Worm (Caenorhabditis elegans) whole organism, L1 larva: Measurements from ENCODE around the gene C02E7.6.

Source experiments
- ceh-8 ChIP-seq: fragments of 200-800 bp; sonication (Bioruptor generic); optimal IDR thresholded peaks from 2 replicates; lab custom pipeline; 2018; ENCODE audit warnings: mild to moderate bottlenecking, missing genetic modification characterization, moderate library complexity, missing compliant biosample characterization
- ces-1 ChIP-seq: fragments of 150-350 bp; optimal IDR thresholded peaks from 2 replicates; lab custom pipeline; 2014; ENCODE audit warnings: missing biosample characterization, missing genetic modification reagents, missing genetic modification characterization
- egl-27 ChIP-seq, 2 experiments: fragments of 150-350 bp in 1 of 2; sonication (generic microtip); optimal IDR thresholded peaks; 3 replicates each; lab custom pipeline; 2017 to 2018; ENCODE audit warnings: missing biosample characterization in 2 of 2, missing genetic modification characterization in 2 of 2, missing genetic modification reagents in 2 of 2
- fkh-8 ChIP-seq: sonication (generic microtip); optimal IDR thresholded peaks from 2 replicates; lab custom pipeline; 2016; ENCODE audit warnings: mild to moderate bottlenecking, missing genetic modification characterization, missing compliant biosample characterization
- hpl-2 ChIP-seq: fragments of 150-350 bp; optimal IDR thresholded peaks from 2 replicates; lab custom pipeline; 2014; ENCODE audit warnings: missing biosample characterization, missing genetic modification reagents, missing genetic modification characterization
- lin-15B ChIP-seq: fragments of 150-350 bp; sonication (generic microtip); optimal IDR thresholded peaks from 3 replicates; lab custom pipeline; 2014; ENCODE audit warnings: missing biosample characterization, missing genetic modification characterization
- nhr-11 ChIP-seq: fragments of 150-350 bp; optimal IDR thresholded peaks from 2 replicates; lab custom pipeline; 2014; ENCODE audit warnings: missing biosample characterization, missing genetic modification characterization
- pax-3 ChIP-seq: fragments of 200-800 bp; sonication (Bioruptor generic); optimal IDR thresholded peaks from 2 replicates; lab custom pipeline; 2018; ENCODE audit warnings: mild to moderate bottlenecking, missing genetic modification characterization, moderate library complexity, missing compliant biosample characterization
- pqm-1 ChIP-seq: sonication (generic microtip); optimal IDR thresholded peaks from 3 replicates; lab custom pipeline; 2017; ENCODE audit warnings: missing biosample characterization, missing genetic modification characterization
- tbx-2 ChIP-seq: sonication (generic microtip); optimal IDR thresholded peaks from 2 replicates; lab custom pipeline; 2016; ENCODE audit warnings: missing genetic modification characterization, missing compliant biosample characterization
- unc-30 ChIP-seq: sonication (generic microtip); optimal IDR thresholded peaks from 2 replicates; lab custom pipeline; 2017; ENCODE audit warnings: missing biosample characterization, missing genetic modification characterization

DNA sequence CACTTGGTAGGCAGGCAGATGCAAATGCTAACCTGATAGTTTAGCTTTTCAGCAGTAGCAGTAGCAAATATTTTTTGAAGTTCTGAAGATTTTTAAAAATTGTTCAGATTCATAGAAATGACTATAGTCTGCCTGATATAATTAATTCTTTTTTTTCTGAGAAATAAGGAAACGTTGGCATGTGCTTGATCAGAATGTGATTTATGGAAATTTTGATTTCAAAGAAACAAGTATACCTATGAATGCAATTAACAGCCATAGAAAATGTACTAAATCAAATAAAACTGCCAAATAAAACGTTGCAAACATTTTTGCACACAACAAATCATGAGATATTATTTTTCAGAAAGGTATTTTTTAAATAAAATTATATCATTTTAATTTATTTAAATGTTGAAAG is 48.4 kb upstream of the C02E7.6 start:
- TF ChIP-seq nhr-11 (peak; percentile 68), ces-1 (no peak), ceh-8 (no peak), tbx-2 (no peak), pax-3 (tag; lab: Kevin White, UChicago) (no peak), fkh-8 (peak; percentile 58), egl-27 (tag; optimal IDR thresholded peaks at IDR 0.05; lab: Kevin White, UChicago) (no peak), pqm-1 (no peak), hpl-2 (GFP tag; lab: Kevin White, UChicago) (no peak), unc-30 (tag; lab: Kevin White, UChicago) (no peak), lin-15B (no peak)
